Fruit fly (Drosophila melanogaster): Measurements from ENCODE around the gene Syp.

DNA sequence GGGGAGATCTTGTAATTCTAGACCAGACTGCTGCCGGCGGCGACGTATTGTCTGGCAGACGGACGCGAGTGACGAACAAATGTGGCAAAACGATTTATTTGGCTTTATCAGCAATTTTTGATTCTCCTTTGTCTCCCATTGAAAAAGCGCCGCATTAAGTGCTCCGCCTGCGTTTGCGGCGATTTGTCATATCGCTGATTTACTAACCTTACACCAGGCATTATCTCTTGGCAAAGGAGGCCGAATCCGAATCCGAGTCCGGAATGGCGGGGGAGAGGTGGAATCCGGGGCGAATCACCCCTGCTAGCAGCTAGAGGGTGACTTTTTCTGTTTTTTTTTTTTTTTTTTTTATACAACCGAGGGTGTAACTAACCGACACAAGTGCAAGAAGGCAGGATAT, 32.0 kb downstream of the Syp start:
- TF ChIP-seq psq (optimal IDR thresholded peaks at IDR 0.05) (no peak), h (optimal IDR thresholded peaks at IDR 0.05) (no peak)
